Worm (Caenorhabditis elegans) whole organism, mixed stage, embryonic: ENCODE results near the gene npr-9.

Experiments used
- M03D4.4 ChIP-seq: sonication (generic microtip); optimal IDR thresholded peaks from 2 replicates; lab custom pipeline; 2017; ENCODE audit warnings: mild to moderate bottlenecking, missing genetic modification characterization, missing compliant biosample characterization
- bed-3 ChIP-seq: fragments of 200-800 bp; sonication (Bioruptor generic); optimal IDR thresholded peaks from 3 replicates; lab custom pipeline; 2018; ENCODE audit warnings: mild to moderate bottlenecking, missing genetic modification characterization, moderate library complexity, missing compliant biosample characterization
- blmp-1 ChIP-seq: fragments of 150-350 bp; optimal IDR thresholded peaks from 2 replicates; lab custom pipeline; 2014; ENCODE audit warnings: missing biosample characterization, missing genetic modification characterization
- ceh-39 ChIP-seq: fragments of 150-350 bp; optimal IDR thresholded peaks from 2 replicates; lab custom pipeline; 2014; ENCODE audit warnings: missing biosample characterization, missing genetic modification characterization
- ceh-83 ChIP-seq: fragments of 200-800 bp; sonication (Bioruptor generic); optimal IDR thresholded peaks from 2 replicates; lab custom pipeline; 2018; ENCODE audit warnings: mild to moderate bottlenecking, missing genetic modification characterization, missing compliant biosample characterization
- ces-1 ChIP-seq: fragments of 150-350 bp; optimal IDR thresholded peaks from 2 replicates; lab custom pipeline; 2014; ENCODE audit warnings: missing biosample characterization, missing genetic modification reagents, missing genetic modification characterization
- cnd-1 ChIP-seq: fragments of 200-800 bp; sonication (Bioruptor generic); optimal IDR thresholded peaks from 2 replicates; lab custom pipeline; 2018; ENCODE audit warnings: mild to moderate bottlenecking, missing genetic modification characterization, missing compliant biosample characterization
- elt-1 ChIP-seq: sonication (generic microtip); optimal IDR thresholded peaks from 2 replicates; lab custom pipeline; 2017; ENCODE audit warnings: missing genetic modification characterization, mild to moderate bottlenecking, missing compliant biosample characterization, antibody characterized with exemption, moderate library complexity, borderline replicate concordance; ENCODE audit not compliant: insufficient read depth
- flh-1 ChIP-seq: fragments of 200-800 bp; sonication (Bioruptor generic); optimal IDR thresholded peaks from 2 replicates; lab custom pipeline; 2018; ENCODE audit warnings: mild to moderate bottlenecking, missing genetic modification characterization, moderate library complexity, missing compliant biosample characterization
- ham-2 ChIP-seq: fragments of 200-800 bp; sonication (Bioruptor generic); optimal IDR thresholded peaks from 2 replicates; lab custom pipeline; 2018; ENCODE audit warnings: mild to moderate bottlenecking, missing genetic modification characterization, missing compliant biosample characterization
- hlh-1 ChIP-seq: fragments of 150-350 bp; optimal IDR thresholded peaks from 2 replicates; lab custom pipeline; 2014; ENCODE audit warnings: missing biosample characterization, missing genetic modification reagents, missing genetic modification characterization
- lin-32 ChIP-seq: fragments of 200-800 bp; sonication (Bioruptor generic); optimal IDR thresholded peaks from 2 replicates; lab custom pipeline; 2018; ENCODE audit warnings: mild to moderate bottlenecking, missing genetic modification characterization, missing compliant biosample characterization
- mls-2 ChIP-seq: sonication (generic microtip); optimal IDR thresholded peaks from 2 replicates; lab custom pipeline; 2016; ENCODE audit warnings: mild to moderate bottlenecking, missing genetic modification characterization, moderate library complexity, missing compliant biosample characterization
- nhr-2 ChIP-seq: fragments of 150-350 bp; optimal IDR thresholded peaks from 2 replicates; lab custom pipeline; 2014; ENCODE audit warnings: missing biosample characterization, missing genetic modification characterization
- nhr-237 ChIP-seq: fragments of 150-350 bp; optimal IDR thresholded peaks from 2 replicates; lab custom pipeline; 2014; ENCODE audit warnings: missing biosample characterization, missing genetic modification characterization
- nhr-76 ChIP-seq: sonication (generic microtip); optimal IDR thresholded peaks from 2 replicates; lab custom pipeline; 2017; ENCODE audit warnings: missing biosample characterization, missing genetic modification characterization
- pha-4 ChIP-seq: fragments of 150-350 bp; optimal IDR thresholded peaks from 2 replicates; lab custom pipeline; 2018; ENCODE audit warnings: missing biosample characterization, missing genetic modification reagents, missing genetic modification characterization
- sem-2 ChIP-seq: fragments of 200-800 bp; sonication (Bioruptor generic); optimal IDR thresholded peaks from 2 replicates; lab custom pipeline; 2018; ENCODE audit warnings: mild to moderate bottlenecking, missing genetic modification characterization, missing compliant biosample characterization
- sptf-1 ChIP-seq: sonication (generic microtip); optimal IDR thresholded peaks from 2 replicates; lab custom pipeline; 2017; ENCODE audit warnings: mild to moderate bottlenecking, missing genetic modification characterization, moderate library complexity, missing compliant biosample characterization
- unc-120 ChIP-seq: sonication (generic microtip); optimal IDR thresholded peaks from 2 replicates; lab custom pipeline; 2017; ENCODE audit warnings: missing genetic modification characterization, missing compliant biosample characterization; ENCODE audit not compliant: poor library complexity, severe bottlenecking
- unc-62 ChIP-seq: fragments of 150-350 bp; optimal IDR thresholded peaks from 2 replicates; lab custom pipeline; 2014; ENCODE audit warnings: missing biosample characterization, missing genetic modification reagents, missing genetic modification characterization

Gene npr-9

DNA sequence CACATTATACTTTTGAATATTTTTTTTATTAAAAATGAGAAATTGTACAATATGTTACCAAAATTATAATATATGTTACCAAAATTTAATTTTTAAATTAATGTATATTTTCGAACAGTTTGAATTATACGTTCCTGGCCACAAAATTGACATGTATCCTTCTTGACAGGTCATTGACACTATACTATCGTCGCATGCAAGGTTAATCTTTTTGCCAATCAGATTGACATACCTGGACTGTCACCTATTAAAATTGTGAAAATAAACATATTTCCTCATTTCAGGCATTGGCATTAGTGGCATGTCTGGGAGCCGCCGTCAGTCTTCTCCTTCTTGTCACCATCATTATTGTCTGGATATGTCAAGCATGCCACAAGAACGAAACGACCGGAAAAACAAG, 40.6 kb downstream of the npr-9 start:
- no peak for TF ChIP-seq blmp-1 (tag; lab: Kevin White, UChicago)
- TF ChIP-seq unc-62 (GFP tag; lab: Kevin White, UChicago): peak; percentile 29
- peak; percentile 68 for TF ChIP-seq nhr-2 (tag; lab: Kevin White, UChicago)
- TF ChIP-seq ceh-39: no peak

DNA sequence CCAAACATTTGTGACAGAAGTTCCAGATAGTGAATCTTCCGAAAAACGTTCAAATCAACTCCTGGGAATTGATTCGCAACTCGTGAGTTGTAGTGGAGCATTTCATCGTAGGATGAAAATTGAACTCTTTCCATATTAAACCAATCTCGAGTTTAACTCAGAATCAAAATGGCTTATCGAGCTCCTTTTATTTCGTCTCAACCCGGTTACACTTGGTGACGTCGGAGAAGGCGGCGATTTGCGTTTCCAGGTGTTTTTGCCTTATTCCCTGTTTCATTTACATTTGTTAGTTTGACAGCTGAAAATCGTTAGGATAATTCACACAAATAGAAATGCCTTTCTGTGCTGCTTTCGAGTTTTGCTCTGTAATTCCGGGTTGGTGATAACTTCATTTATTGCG, 46.0 kb downstream of the npr-9 start, which contains the start of gene F42E11.3:
Gene F42E11.3, minus strand, starts transcription at position 101 of the 400 bp plus-strand sequence.
- TF ChIP-seq sptf-1 (tag; lab: Kevin White, UChicago) (peak; percentile 2), pha-4 (tag; lab: Kevin White, UChicago) (no peak), nhr-237 (no peak), sem-2 (no peak)

DNA sequence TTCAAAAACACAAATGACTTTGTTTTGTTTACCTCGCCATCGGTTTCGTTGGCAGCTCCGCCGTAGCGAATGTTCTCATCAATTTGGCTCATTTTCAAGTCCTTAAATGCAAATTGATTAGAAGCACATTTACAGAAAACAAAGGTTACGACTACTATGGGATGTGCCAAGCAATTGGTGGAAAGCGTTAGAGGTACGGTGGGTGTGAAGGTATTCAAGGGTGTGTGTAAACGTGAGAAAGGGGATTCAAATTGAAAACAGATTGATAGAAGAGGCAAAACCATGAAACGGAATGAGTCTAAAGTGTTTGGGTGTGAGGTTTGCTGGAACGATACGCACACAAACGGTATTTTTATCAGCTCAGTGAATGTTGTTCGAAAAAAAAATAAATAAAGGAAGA, 47.8 kb downstream of the npr-9 start, which contains the start of gene tni-1:
Gene tni-1, minus strand, starts transcription at position 101 of the 400 bp plus-strand sequence.
- TF ChIP-seq nhr-76 (no peak), nhr-2 (tag; lab: Kevin White, UChicago) (no peak), blmp-1 (tag; lab: Kevin White, UChicago) (no peak), hlh-1 (tag; lab: Kevin White, UChicago) (no peak), bed-3 (GFP tag; lab: Kevin White, UChicago) (no peak), flh-1 (no peak), nhr-237 (no peak), lin-32 (GFP tag; lab: Kevin White, UChicago) (no peak), ceh-83 (GFP tag; lab: Kevin White, UChicago) (no peak), ceh-39 (no peak), elt-1 (tag; lab: Kevin White, UChicago) (no peak), ham-2 (GFP tag; lab: Kevin White, UChicago) (no peak)

DNA sequence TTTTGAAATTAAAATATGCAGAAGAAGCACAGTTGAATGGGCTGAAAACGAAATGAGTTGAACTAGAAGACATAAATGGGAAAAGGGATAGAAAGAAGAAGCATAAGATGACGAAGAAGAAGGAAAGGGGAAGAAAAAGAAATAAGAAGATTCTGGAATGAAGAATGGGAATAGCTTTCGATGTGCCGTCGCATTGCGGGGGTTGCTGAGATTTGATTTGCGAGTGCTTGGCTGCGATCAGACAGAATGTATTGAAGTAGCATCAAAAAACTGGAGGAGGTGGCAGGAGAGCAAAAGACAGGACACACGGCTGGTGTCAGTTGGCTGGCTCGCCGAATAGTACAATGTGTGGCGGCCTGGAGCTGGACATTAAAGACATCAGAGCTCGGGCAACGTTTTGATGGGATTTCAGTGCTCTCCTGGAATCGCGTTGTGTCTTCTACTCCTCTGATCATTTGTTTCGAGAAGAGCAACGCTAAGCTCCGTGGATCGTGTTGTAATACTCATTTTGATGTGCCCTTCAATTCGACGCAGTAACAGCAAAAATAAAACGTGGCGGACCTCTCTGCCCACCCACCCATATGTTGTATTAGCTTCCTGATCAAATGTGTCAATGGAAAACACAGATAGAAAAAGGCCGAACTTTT, 49.7 kb downstream of the npr-9 start:
- TF ChIP-seq unc-62 (GFP tag; lab: Kevin White, UChicago) (peak; percentile 63), M03D4.4 (peak; percentile 7), hlh-1 (tag; lab: Kevin White, UChicago) (peak; percentile 85), mls-2 (tag; lab: Kevin White, UChicago) (no peak), unc-120 (tag; lab: Kevin White, UChicago) (peak; percentile 92), cnd-1 (tag; lab: Kevin White, UChicago) (no peak), ces-1 (GFP tag; lab: Kevin White, UChicago) (peak; percentile 73), sptf-1 (tag; lab: Kevin White, UChicago) (peak; percentile 20), ceh-39 (no peak)
